Worm (Caenorhabditis elegans) whole organism, L3 larva: ENCODE measurements around the gene ced-11.

Experiments
- R02D3.7 ChIP-seq: fragments of 150-350 bp; optimal IDR thresholded peaks from 2 replicates; lab custom pipeline; 2014; ENCODE audit warnings: missing biosample characterization, missing genetic modification characterization
- ama-1 ChIP-seq: fragments of 150-350 bp; optimal IDR thresholded peaks from 2 replicates; lab custom pipeline; 2018
- elt-2 ChIP-seq: sonication (generic microtip); optimal IDR thresholded peaks from 2 replicates; lab custom pipeline; 2016; ENCODE audit warnings: missing genetic modification reagents, mild to moderate bottlenecking, missing genetic modification characterization, missing compliant biosample characterization
- elt-3 ChIP-seq, 3 experiments: fragments of 150-350 bp in 1 of 3; sonication (generic microtip) in 2 of 3; optimal IDR thresholded peaks; 2 replicates in 2 of 3; 4 replicates in 1 of 3; lab custom pipeline; 2014 to 2017; ENCODE audit warnings: missing biosample characterization in 3 of 3, missing genetic modification characterization in 3 of 3
- jun-1 ChIP-seq: fragments of 150-350 bp; optimal IDR thresholded peaks from 2 replicates; lab custom pipeline; 2014; ENCODE audit warnings: missing biosample characterization, missing genetic modification reagents, missing genetic modification characterization
- nfya-1 ChIP-seq: sonication (generic microtip); optimal IDR thresholded peaks from 2 replicates; lab custom pipeline; 2017; ENCODE audit warnings: missing genetic modification characterization, mild to moderate bottlenecking, missing compliant biosample characterization, antibody characterized with exemption, moderate library complexity; ENCODE audit not compliant: insufficient read depth
- nhr-11 ChIP-seq: fragments of 150-350 bp; optimal IDR thresholded peaks from 2 replicates; lab custom pipeline; 2014; ENCODE audit warnings: missing biosample characterization, missing genetic modification characterization
- nhr-12 ChIP-seq: fragments of 150-350 bp; optimal IDR thresholded peaks from 2 replicates; lab custom pipeline; 2014; ENCODE audit warnings: missing biosample characterization, missing genetic modification characterization
- snpc-4 ChIP-seq: fragments of 150-350 bp; optimal IDR thresholded peaks from 2 replicates; lab custom pipeline; 2014; ENCODE audit warnings: missing biosample characterization, missing genetic modification characterization
- unc-62 ChIP-seq: fragments of 150-350 bp; sonication (generic microtip); optimal IDR thresholded peaks from 4 replicates; lab custom pipeline; 2014; ENCODE audit warnings: missing biosample characterization, missing genetic modification reagents, missing genetic modification characterization
- ztf-4 ChIP-seq: fragments of 150-350 bp; optimal IDR thresholded peaks from 2 replicates; lab custom pipeline; 2014; ENCODE audit warnings: missing biosample characterization, missing genetic modification characterization

ce11 chrIII:9154766-9155165 lies 35.4 kb downstream of the ced-11 start, which contains the start of gene irld-34:
- TF ChIP-seq ztf-4 (tag; lab: Kevin White, UChicago) (no peak), unc-62 (no peak), nhr-11 (tag; lab: Kevin White, UChicago) (no peak), elt-3 (tag; optimal IDR thresholded peaks at IDR 0.05; lab: Kevin White, UChicago) (no peak), snpc-4 (tag; lab: Kevin White, UChicago) (no peak), R02D3.7 (tag; lab: Kevin White, UChicago) (no peak), nhr-12 (tag; lab: Kevin White, UChicago) (no peak), elt-2 (tag; lab: Kevin White, UChicago) (no peak), nfya-1 (tag; lab: Kevin White, UChicago) (no peak), jun-1 (tag; lab: Kevin White, UChicago) (no peak), ama-1 (lab: Kevin White, UChicago) (no peak)
